Worm (Caenorhabditis elegans) whole organism, mixed stage, embryonic: ENCODE results near the gene T05C12.11.

Experiments
- M03D4.4 ChIP-seq: sonication (generic microtip); optimal IDR thresholded peaks from 2 replicates; lab custom pipeline; 2017; ENCODE audit warnings: mild to moderate bottlenecking, missing genetic modification characterization, missing compliant biosample characterization
- bed-3 ChIP-seq: fragments of 200-800 bp; sonication (Bioruptor generic); optimal IDR thresholded peaks from 3 replicates; lab custom pipeline; 2018; ENCODE audit warnings: mild to moderate bottlenecking, missing genetic modification characterization, moderate library complexity, missing compliant biosample characterization
- blmp-1 ChIP-seq: fragments of 150-350 bp; optimal IDR thresholded peaks from 2 replicates; lab custom pipeline; 2014; ENCODE audit warnings: missing biosample characterization, missing genetic modification characterization
- ceh-39 ChIP-seq: fragments of 150-350 bp; optimal IDR thresholded peaks from 2 replicates; lab custom pipeline; 2014; ENCODE audit warnings: missing biosample characterization, missing genetic modification characterization
- ceh-43 ChIP-seq: fragments of 200-800 bp; sonication (Bioruptor generic); optimal IDR thresholded peaks from 2 replicates; lab custom pipeline; 2018; ENCODE audit warnings: mild to moderate bottlenecking, missing genetic modification characterization, moderate library complexity, missing compliant biosample characterization
- ceh-83 ChIP-seq: fragments of 200-800 bp; sonication (Bioruptor generic); optimal IDR thresholded peaks from 2 replicates; lab custom pipeline; 2018; ENCODE audit warnings: mild to moderate bottlenecking, missing genetic modification characterization, missing compliant biosample characterization
- ces-1 ChIP-seq: fragments of 150-350 bp; optimal IDR thresholded peaks from 2 replicates; lab custom pipeline; 2014; ENCODE audit warnings: missing biosample characterization, missing genetic modification reagents, missing genetic modification characterization
- cnd-1 ChIP-seq: fragments of 200-800 bp; sonication (Bioruptor generic); optimal IDR thresholded peaks from 2 replicates; lab custom pipeline; 2018; ENCODE audit warnings: mild to moderate bottlenecking, missing genetic modification characterization, missing compliant biosample characterization
- drap-1 ChIP-seq: fragments of 200-800 bp; sonication (Bioruptor generic); optimal IDR thresholded peaks from 3 replicates; lab custom pipeline; 2018; ENCODE audit warnings: mild to moderate bottlenecking, missing genetic modification characterization, missing compliant biosample characterization
- elt-1 ChIP-seq: sonication (generic microtip); optimal IDR thresholded peaks from 2 replicates; lab custom pipeline; 2017; ENCODE audit warnings: missing genetic modification characterization, mild to moderate bottlenecking, missing compliant biosample characterization, antibody characterized with exemption, moderate library complexity, borderline replicate concordance; ENCODE audit not compliant: insufficient read depth
- elt-3 ChIP-seq: fragments of 150-350 bp; optimal IDR thresholded peaks from 2 replicates; lab custom pipeline; 2014; ENCODE audit warnings: missing biosample characterization, missing genetic modification characterization
- flh-1 ChIP-seq: fragments of 200-800 bp; sonication (Bioruptor generic); optimal IDR thresholded peaks from 2 replicates; lab custom pipeline; 2018; ENCODE audit warnings: mild to moderate bottlenecking, missing genetic modification characterization, moderate library complexity, missing compliant biosample characterization
- ham-2 ChIP-seq: fragments of 200-800 bp; sonication (Bioruptor generic); optimal IDR thresholded peaks from 2 replicates; lab custom pipeline; 2018; ENCODE audit warnings: mild to moderate bottlenecking, missing genetic modification characterization, missing compliant biosample characterization
- hlh-1 ChIP-seq: fragments of 150-350 bp; optimal IDR thresholded peaks from 2 replicates; lab custom pipeline; 2014; ENCODE audit warnings: missing biosample characterization, missing genetic modification reagents, missing genetic modification characterization
- lin-13 ChIP-seq: fragments of 150-350 bp; optimal IDR thresholded peaks from 2 replicates; lab custom pipeline; 2014; ENCODE audit warnings: missing biosample characterization, missing genetic modification characterization
- lin-32 ChIP-seq: fragments of 200-800 bp; sonication (Bioruptor generic); optimal IDR thresholded peaks from 2 replicates; lab custom pipeline; 2018; ENCODE audit warnings: mild to moderate bottlenecking, missing genetic modification characterization, missing compliant biosample characterization
- lsy-2 ChIP-seq: fragments of 150-350 bp; optimal IDR thresholded peaks from 2 replicates; lab custom pipeline; 2014; ENCODE audit warnings: missing biosample characterization, missing genetic modification characterization
- mab-5 ChIP-seq: fragments of 150-350 bp; optimal IDR thresholded peaks from 2 replicates; lab custom pipeline; 2014; ENCODE audit warnings: missing biosample characterization, missing genetic modification characterization
- mep-1 ChIP-seq: fragments of 150-350 bp; optimal IDR thresholded peaks from 2 replicates; lab custom pipeline; 2017; ENCODE audit warnings: missing biosample characterization, missing genetic modification reagents, missing genetic modification characterization, inconsistent platforms
- mls-2 ChIP-seq: sonication (generic microtip); optimal IDR thresholded peaks from 2 replicates; lab custom pipeline; 2016; ENCODE audit warnings: mild to moderate bottlenecking, missing genetic modification characterization, moderate library complexity, missing compliant biosample characterization
- nhr-12 ChIP-seq: fragments of 150-350 bp; optimal IDR thresholded peaks from 2 replicates; lab custom pipeline; 2014; ENCODE audit warnings: missing biosample characterization, missing genetic modification characterization
- nhr-2 ChIP-seq: fragments of 150-350 bp; optimal IDR thresholded peaks from 2 replicates; lab custom pipeline; 2014; ENCODE audit warnings: missing biosample characterization, missing genetic modification characterization
- nhr-237 ChIP-seq: fragments of 150-350 bp; optimal IDR thresholded peaks from 2 replicates; lab custom pipeline; 2014; ENCODE audit warnings: missing biosample characterization, missing genetic modification characterization
- nhr-28 ChIP-seq: fragments of 150-350 bp; optimal IDR thresholded peaks from 2 replicates; lab custom pipeline; 2014; ENCODE audit warnings: missing biosample characterization, missing genetic modification characterization
- nhr-76 ChIP-seq: sonication (generic microtip); optimal IDR thresholded peaks from 2 replicates; lab custom pipeline; 2017; ENCODE audit warnings: missing biosample characterization, missing genetic modification characterization
- pha-4 ChIP-seq: fragments of 150-350 bp; optimal IDR thresholded peaks from 2 replicates; lab custom pipeline; 2018; ENCODE audit warnings: missing biosample characterization, missing genetic modification reagents, missing genetic modification characterization
- sem-2 ChIP-seq: fragments of 200-800 bp; sonication (Bioruptor generic); optimal IDR thresholded peaks from 2 replicates; lab custom pipeline; 2018; ENCODE audit warnings: mild to moderate bottlenecking, missing genetic modification characterization, missing compliant biosample characterization
- snpc-4 ChIP-seq: fragments of 150-350 bp; optimal IDR thresholded peaks from 2 replicates; lab custom pipeline; 2014; ENCODE audit warnings: missing biosample characterization, missing genetic modification characterization
- sptf-1 ChIP-seq: sonication (generic microtip); optimal IDR thresholded peaks from 2 replicates; lab custom pipeline; 2017; ENCODE audit warnings: mild to moderate bottlenecking, missing genetic modification characterization, moderate library complexity, missing compliant biosample characterization
- tbx-8 ChIP-seq: fragments of 200-800 bp; sonication (Bioruptor generic); optimal IDR thresholded peaks from 2 replicates; lab custom pipeline; 2018; ENCODE audit warnings: mild to moderate bottlenecking, missing genetic modification characterization, moderate library complexity, missing compliant biosample characterization
- unc-120 ChIP-seq: sonication (generic microtip); optimal IDR thresholded peaks from 2 replicates; lab custom pipeline; 2017; ENCODE audit warnings: missing genetic modification characterization, missing compliant biosample characterization; ENCODE audit not compliant: poor library complexity, severe bottlenecking
- unc-39 ChIP-seq: fragments of 150-350 bp; optimal IDR thresholded peaks from 2 replicates; lab custom pipeline; 2014; ENCODE audit warnings: missing biosample characterization, missing genetic modification characterization
- unc-62 ChIP-seq: fragments of 150-350 bp; optimal IDR thresholded peaks from 2 replicates; lab custom pipeline; 2014; ENCODE audit warnings: missing biosample characterization, missing genetic modification reagents, missing genetic modification characterization
- zip-8 ChIP-seq: fragments of 150-350 bp; optimal IDR thresholded peaks from 2 replicates; lab custom pipeline; 2014; ENCODE audit warnings: missing biosample characterization, missing genetic modification characterization
- ztf-11 ChIP-seq: fragments of 150-350 bp; optimal IDR thresholded peaks from 2 replicates; lab custom pipeline; 2014; ENCODE audit warnings: missing biosample characterization, missing genetic modification characterization

T05C12.11 gene

DNA sequence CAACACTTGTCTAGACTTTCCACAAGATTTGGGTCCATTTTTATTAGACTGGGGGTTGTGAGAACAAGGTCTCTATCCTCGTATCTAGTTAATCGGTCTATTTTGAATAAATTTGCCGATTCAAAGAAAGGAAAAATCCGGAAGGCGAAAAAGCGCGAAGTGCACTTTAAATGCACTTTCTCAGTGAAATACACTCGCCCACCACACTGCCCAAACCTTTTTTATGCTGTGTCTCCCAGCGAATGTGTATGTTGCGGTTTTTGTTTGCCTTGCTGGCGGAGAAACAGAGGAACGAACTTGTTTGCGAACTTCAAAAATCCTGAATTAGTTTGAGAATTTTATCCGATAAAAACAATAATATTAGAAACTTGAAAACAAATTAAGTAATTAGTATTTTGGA is 39.5 kb downstream of the T05C12.11 start:
- TF ChIP-seq elt-1 (tag; lab: Kevin White, UChicago) (no peak), elt-3 (tag; lab: Kevin White, UChicago) (no peak), ztf-11 (no peak), nhr-2 (tag; lab: Kevin White, UChicago) (no peak), ceh-39 (tag; lab: Kevin White, UChicago) (no peak), zip-8 (no peak)

DNA sequence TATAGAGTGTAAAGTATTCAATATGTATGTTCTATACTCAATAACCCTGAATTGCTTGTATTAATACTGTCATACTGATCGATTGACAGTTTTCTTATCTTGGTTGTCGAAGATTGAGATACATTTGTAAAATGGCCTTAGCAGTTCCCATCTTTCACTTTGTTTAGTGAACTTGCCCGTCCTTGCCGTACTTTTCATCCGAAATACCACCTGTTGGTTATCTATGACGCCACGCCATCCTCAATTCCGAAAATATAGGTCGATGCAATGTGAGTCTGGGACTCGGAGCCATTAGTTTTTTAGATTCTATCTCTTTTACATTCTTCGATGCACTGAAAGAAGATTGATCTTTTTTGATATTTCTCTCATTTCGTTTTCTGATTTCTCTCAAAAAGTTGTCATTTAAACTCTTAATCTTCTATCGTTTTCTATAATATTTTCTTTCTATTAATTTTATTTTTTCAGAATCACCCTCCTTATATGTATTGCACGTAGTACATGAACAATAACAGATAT is 40.7 kb downstream of the T05C12.11 start, which contains the start of gene ulp-4:
ulp-4 (plus strand) TSS at position 466 of the 516 bp plus-strand sequence.
- TF ChIP-seq lsy-2 (tag; lab: Kevin White, UChicago) (no peak), ceh-43 (GFP tag; lab: Kevin White, UChicago) (no peak), hlh-1 (tag; lab: Kevin White, UChicago) (peak; percentile 16), mep-1 (tag; lab: Kevin White, UChicago) (no peak)

DNA sequence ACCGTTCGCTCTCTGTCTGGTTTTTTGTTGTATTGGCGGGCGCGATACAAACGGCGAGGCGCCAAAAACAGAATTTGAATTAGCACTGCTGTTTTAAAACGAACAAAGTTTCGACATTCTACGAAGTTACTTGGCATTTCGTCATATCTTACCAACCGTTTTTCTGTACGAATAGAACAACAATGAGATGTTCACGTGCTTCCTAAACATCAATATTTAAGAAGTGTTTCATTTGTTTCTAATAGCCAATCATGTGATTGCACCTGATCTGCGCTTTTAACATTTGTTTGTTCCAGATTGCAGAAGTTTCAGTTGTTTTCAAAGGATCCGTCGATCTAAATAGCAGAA is 41.3 kb downstream of the T05C12.11 start:
- TF ChIP-seq snpc-4 (tag; lab: Kevin White, UChicago), result no peak
- no peak for TF ChIP-seq mep-1 (tag; lab: Kevin White, UChicago)
- TF ChIP-seq lin-32 (GFP tag; lab: Kevin White, UChicago), result no peak
- TF ChIP-seq nhr-12 (tag; lab: Kevin White, UChicago), result no peak
- TF ChIP-seq nhr-28 (tag; lab: Kevin White, UChicago), result no peak
- no peak for TF ChIP-seq unc-62 (GFP tag; lab: Kevin White, UChicago)
- TF ChIP-seq flh-1 (GFP tag; lab: Kevin White, UChicago), result no peak
- TF ChIP-seq elt-1 (tag; lab: Kevin White, UChicago), result no peak
- TF ChIP-seq drap-1 (GFP tag; lab: Kevin White, UChicago), result no peak
- no peak for TF ChIP-seq M03D4.4 (tag; lab: Kevin White, UChicago)
- TF ChIP-seq ceh-43 (GFP tag; lab: Kevin White, UChicago), result no peak
- TF ChIP-seq ceh-83, result no peak
- TF ChIP-seq cnd-1 (tag; lab: Kevin White, UChicago), result no peak
- TF ChIP-seq mls-2 (tag; lab: Kevin White, UChicago), result no peak
- no peak for TF ChIP-seq lin-13
- TF ChIP-seq ces-1 (GFP tag; lab: Kevin White, UChicago), result no peak
- no peak for TF ChIP-seq bed-3
- no peak for TF ChIP-seq hlh-1 (tag; lab: Kevin White, UChicago)

DNA sequence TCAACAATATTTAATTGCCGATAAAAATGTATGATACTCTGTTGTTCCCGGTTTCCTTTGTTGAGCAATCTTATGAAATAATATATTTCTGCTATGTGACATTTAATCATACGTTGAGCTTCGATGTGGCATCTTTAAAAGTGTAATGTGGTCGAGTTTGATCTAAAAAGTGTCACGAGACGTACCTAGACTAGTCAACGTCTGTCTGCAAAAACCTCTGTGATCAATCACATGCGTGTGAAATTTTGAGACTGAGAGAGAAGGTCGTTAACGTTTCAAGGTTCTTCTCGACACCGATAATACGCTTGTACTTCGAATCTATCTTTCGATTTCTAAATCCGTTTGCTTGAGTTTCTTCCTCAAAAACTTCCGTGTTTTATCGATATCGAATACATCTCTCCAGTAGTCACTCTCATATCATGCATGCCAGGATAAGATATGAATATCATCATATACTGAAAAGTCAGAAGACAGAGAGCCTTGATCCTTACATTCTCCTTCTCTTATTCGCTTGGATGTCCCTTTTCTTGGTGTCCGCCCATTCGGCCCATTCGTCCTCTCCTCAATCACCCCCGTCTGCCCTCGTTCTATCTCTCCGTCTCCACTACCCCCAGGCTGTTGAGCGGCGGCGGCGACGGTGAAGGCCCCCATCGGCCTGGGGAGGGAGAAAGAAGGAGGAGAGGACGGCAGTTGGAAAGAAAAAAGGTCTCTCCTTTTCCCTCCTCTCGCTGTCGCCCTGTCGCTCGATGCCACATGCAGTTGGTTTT is 41.8 kb downstream of the T05C12.11 start:
- TF ChIP-seq mls-2 (tag; lab: Kevin White, UChicago), result peak; percentile 66
- peak; percentile 71 for TF ChIP-seq sptf-1 (tag; lab: Kevin White, UChicago)
- no peak for TF ChIP-seq blmp-1 (tag; lab: Kevin White, UChicago)
- TF ChIP-seq tbx-8 (GFP tag; lab: Kevin White, UChicago), result peak; percentile 22
- no peak for TF ChIP-seq nhr-76 (tag; lab: Kevin White, UChicago)
- TF ChIP-seq ceh-83, result no peak
- peak; percentile 17 for TF ChIP-seq lsy-2 (tag; lab: Kevin White, UChicago)
- no peak for TF ChIP-seq elt-3 (tag; lab: Kevin White, UChicago)
- no peak for TF ChIP-seq ceh-39 (tag; lab: Kevin White, UChicago)
- TF ChIP-seq unc-39, result no peak
- no peak for TF ChIP-seq zip-8
- TF ChIP-seq nhr-237, result no peak
- TF ChIP-seq unc-120 (tag; lab: Kevin White, UChicago), result peak; percentile 89
- no peak for TF ChIP-seq snpc-4 (tag; lab: Kevin White, UChicago)
- TF ChIP-seq nhr-12 (tag; lab: Kevin White, UChicago), result no peak
- TF ChIP-seq elt-1 (tag; lab: Kevin White, UChicago), result no peak
- peak; percentile 46 for TF ChIP-seq M03D4.4 (tag; lab: Kevin White, UChicago)
- TF ChIP-seq hlh-1 (tag; lab: Kevin White, UChicago), result peak; percentile 22
- no peak for TF ChIP-seq bed-3
- TF ChIP-seq nhr-28 (tag; lab: Kevin White, UChicago), result no peak
- TF ChIP-seq nhr-2 (tag; lab: Kevin White, UChicago), result no peak
- TF ChIP-seq unc-62 (GFP tag; lab: Kevin White, UChicago), result no peak
- no peak for TF ChIP-seq ces-1 (GFP tag; lab: Kevin White, UChicago)
- no peak for TF ChIP-seq flh-1 (GFP tag; lab: Kevin White, UChicago)
- peak; percentile 9 for TF ChIP-seq lin-32 (GFP tag; lab: Kevin White, UChicago)
- peak; percentile 51 for TF ChIP-seq drap-1 (GFP tag; lab: Kevin White, UChicago)
- no peak for TF ChIP-seq mab-5 (tag; lab: Kevin White, UChicago)
- peak; percentile 16 for TF ChIP-seq cnd-1 (tag; lab: Kevin White, UChicago)
- no peak for TF ChIP-seq ztf-11
- no peak for TF ChIP-seq pha-4
- TF ChIP-seq lin-13, result no peak
- TF ChIP-seq mep-1 (tag; lab: Kevin White, UChicago), result peak; percentile 61
- TF ChIP-seq ceh-43 (GFP tag; lab: Kevin White, UChicago), result no peak
- TF ChIP-seq sem-2 (GFP tag; lab: Kevin White, UChicago), result peak; percentile 34
- peak; percentile 66 for TF ChIP-seq ham-2 (GFP tag; lab: Kevin White, UChicago)
- TF ChIP-seq, all 35 proteins: peak for 13
